Fruit fly (Drosophila melanogaster): Measurements from ENCODE around the gene CG9837.

The CG9837 gene

DNA sequence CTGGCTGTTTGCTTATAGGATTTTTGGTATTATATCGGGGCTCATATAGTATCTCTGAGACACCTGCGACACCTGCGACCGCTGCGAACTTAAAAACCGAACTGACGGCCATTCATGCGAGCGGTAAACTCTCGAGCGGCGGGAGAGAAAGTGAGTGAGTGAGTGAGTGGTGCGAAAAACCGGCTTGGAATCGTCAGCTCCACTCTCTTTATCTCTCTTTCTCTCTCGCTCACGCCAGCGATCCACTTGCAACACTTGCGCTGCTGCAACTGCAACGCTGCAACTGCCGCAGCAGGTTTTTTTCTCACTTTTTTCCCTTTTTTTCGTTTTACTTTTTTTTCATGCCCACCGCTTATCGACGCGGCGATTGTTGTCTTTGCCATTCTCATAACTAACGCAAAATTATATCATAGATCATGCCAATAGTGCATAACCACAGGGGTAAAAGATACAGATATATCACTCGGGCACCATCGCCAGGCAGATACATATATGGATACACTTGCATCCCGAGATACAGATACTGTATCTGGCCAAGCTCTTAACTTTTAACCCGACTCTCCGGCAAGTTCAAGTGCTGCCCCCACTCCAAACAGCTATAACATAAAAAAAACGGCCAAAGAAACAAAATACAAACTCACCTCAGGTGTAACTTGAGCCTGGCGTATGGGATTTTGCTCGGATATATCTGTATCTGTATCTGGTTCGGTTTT is 20.8 kb downstream of the CG9837 start (continued):
- no peak for TF ChIP-seq CG4318 (GFP tag; optimal IDR thresholded peaks at IDR 0.05)
- TF ChIP-seq Sox102F (GFP tag; optimal IDR thresholded peaks at IDR 0.05) = peak; percentile 37
- TF ChIP-seq lz (GFP tag; optimal IDR thresholded peaks at IDR 0.05) = no peak
- no peak for TF ChIP-seq fd85E (GFP tag; optimal IDR thresholded peaks at IDR 0.05)
- no peak for TF ChIP-seq salr (GFP tag; optimal IDR thresholded peaks at IDR 0.05)
- peak; percentile 86 for TF ChIP-seq CG6808 (GFP tag; optimal IDR thresholded peaks at IDR 0.05)
- peak; percentile 14 for TF ChIP-seq Eip75B (GFP tag; optimal IDR thresholded peaks at IDR 0.05)
- peak; percentile 71 for TF ChIP-seq CG15336 (GFP tag; IDR thresholded peaks at IDR 0.05)
- TF ChIP-seq CG8319 (GFP tag; optimal IDR thresholded peaks at IDR 0.05) = no peak

DNA sequence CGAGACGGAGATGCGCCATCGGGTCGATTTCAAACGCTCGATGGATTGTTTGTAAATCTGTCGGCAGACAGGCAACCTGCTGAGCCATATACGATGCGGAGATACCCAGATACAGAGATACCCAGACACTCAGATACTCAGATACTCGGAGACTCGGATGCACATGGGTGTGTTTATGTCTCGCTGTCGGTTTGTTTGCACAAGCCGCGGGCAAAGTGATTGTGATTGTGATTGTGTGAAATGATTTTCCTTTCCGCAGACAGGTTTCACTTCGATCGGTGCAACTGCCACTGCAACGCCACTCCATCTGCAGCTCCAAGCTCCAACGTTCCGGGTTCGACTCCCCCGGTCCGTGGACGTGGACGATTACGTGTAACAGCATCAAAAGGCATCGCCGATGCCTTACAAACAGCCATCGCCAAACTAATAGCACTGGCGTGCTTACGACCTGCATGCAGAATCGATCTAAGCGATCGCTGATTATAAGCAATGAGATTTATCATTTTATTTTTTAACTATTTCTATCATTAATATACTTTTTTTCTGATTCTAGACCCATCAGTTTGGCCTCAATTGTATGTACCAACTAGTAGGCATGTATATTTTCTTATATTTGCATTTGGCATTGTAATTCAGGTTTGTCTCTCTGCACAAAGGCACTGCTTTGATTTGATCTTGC is 24.5 kb downstream of the CG9837 start:
- TF ChIP-seq Ets21C (GFP tag; optimal IDR thresholded peaks at IDR 0.05) (peak; percentile 31), salr (GFP tag; optimal IDR thresholded peaks at IDR 0.05) (peak; percentile 55 to 61), CG31627 (GFP tag; optimal IDR thresholded peaks at IDR 0.05) (peak; percentile 36), fd85E (GFP tag; optimal IDR thresholded peaks at IDR 0.05) (peak; percentile 47), CG3919 (GFP tag; optimal IDR thresholded peaks at IDR 0.05) (peak; percentile 85), CG8319 (GFP tag; optimal IDR thresholded peaks at IDR 0.05) (peak; percentile 56), Smox (GFP tag; optimal IDR thresholded peaks at IDR 0.05) (peak; percentile 55), CG11294 (GFP tag; IDR thresholded peaks at IDR 0.05) (peak; percentile 84), CG8119 (GFP tag; IDR thresholded peaks at IDR 0.05) (peak; percentile 92), CG32006 (GFP tag; optimal IDR thresholded peaks at IDR 0.05) (peak; percentile 87), CG6792 (GFP tag; optimal IDR thresholded peaks at IDR 0.05) (peak; percentile 74), acj6 (GFP tag; optimal IDR thresholded peaks at IDR 0.05) (peak; percentile 82), CG10631 (GFP tag; optimal IDR thresholded peaks at IDR 0.05) (peak; percentile 81), CG11762 (GFP tag; optimal IDR thresholded peaks at IDR 0.05; ENCODE audit: insufficient read depth) (peak; percentile 74), Eip93F (GFP tag; optimal IDR thresholded peaks at IDR 0.05) (no peak), CG15336 (GFP tag; IDR thresholded peaks at IDR 0.05) (peak; percentile 90), svp (GFP tag) (peak; percentile 79), Gug (GFP tag; IDR thresholded peaks at IDR 0.05) (peak; percentile 84), Sox14 (GFP tag; optimal IDR thresholded peaks at IDR 0.05) (peak; percentile 73), Met (GFP tag; optimal IDR thresholded peaks at IDR 0.05) (peak; percentile 50), Eip78C (GFP tag) (peak; percentile 97), CG3032 (tag; optimal IDR thresholded peaks at IDR 0.05) (peak; percentile 72), net (GFP tag; optimal IDR thresholded peaks at IDR 0.05) (peak; percentile 79), CG6163 (GFP tag; IDR thresholded peaks at IDR 0.05) (peak; percentile 92), ss (GFP tag; optimal IDR thresholded peaks at IDR 0.05) (peak; percentile 31 to 43), CG11902 (GFP tag; optimal IDR thresholded peaks at IDR 0.05) (peak; percentile 56), OdsH (GFP tag; optimal IDR thresholded peaks at IDR 0.05) (peak; percentile 82), Hr38 (GFP tag; optimal IDR thresholded peaks at IDR 0.05) (no peak), topi (GFP tag; optimal IDR thresholded peaks at IDR 0.05) (peak; percentile 70), CG6276 (GFP tag; optimal IDR thresholded peaks at IDR 0.05) (peak; percentile 86), dsx (GFP tag; optimal IDR thresholded peaks at IDR 0.05; ENCODE audit: poor library complexity, severe bottlenecking) (peak; percentile 77), CG7368 (GFP tag; optimal IDR thresholded peaks at IDR 0.05) (peak; percentile 65), Eip75B (GFP tag; optimal IDR thresholded peaks at IDR 0.05) (peak; percentile 67), vri (GFP tag; optimal IDR thresholded peaks at IDR 0.05) (no peak), lz (GFP tag; optimal IDR thresholded peaks at IDR 0.05) (peak; percentile 60), Sox15 (GFP tag; optimal IDR thresholded peaks at IDR 0.05) (peak; percentile 51), eg (GFP tag; IDR thresholded peaks at IDR 0.05) (peak; percentile 97), pdm3 (GFP tag; optimal IDR thresholded peaks at IDR 0.05) (peak; percentile 80), CG16779 (tag; optimal IDR thresholded peaks at IDR 0.05) (peak; percentile 73), CG1621 (tag; optimal IDR thresholded peaks at IDR 0.05) (peak; percentile 69), Ets96B (tag; optimal IDR thresholded peaks at IDR 0.05) (peak; percentile 84), Hr4 (GFP tag; optimal IDR thresholded peaks at IDR 0.05) (peak; percentile 89), Blimp-1 (GFP tag; optimal IDR thresholded peaks at IDR 0.05) (peak; percentile 28), CG34406 (GFP tag; optimal IDR thresholded peaks at IDR 0.05) (peak; percentile 70)

Data from whole organism, prepupa.